Fruit fly (Drosophila melanogaster) whole organism, embryonic: ENCODE measurements around the gene CG8289.
A peak's percentile ranks its signal among the peaks of the same experiment; 100 is the strongest.

Experiments used
- Antp ChIP-seq: fragments of 200-800 bp; sonication (Bioruptor generic); optimal IDR thresholded peaks from 3 replicates; lab custom pipeline; 2016; ENCODE audit warnings: missing biosample characterization, missing genetic modification characterization
- Atf3 ChIP-seq: fragments of 200-800 bp; sonication (Bioruptor generic); optimal IDR thresholded peaks from 3 replicates; lab custom pipeline; 2016; ENCODE audit warnings: missing biosample characterization, missing genetic modification characterization
- Atf6 ChIP-seq: fragments of 200-800 bp; sonication (Bioruptor generic); IDR thresholded peaks from 2 replicates; pipeline ENCODE4 v1.3.6; 2022; ENCODE audit warnings: missing biosample characterization, missing genetic modification characterization
- Bgb ChIP-seq: fragments of 200-800 bp; sonication (Bioruptor generic); IDR thresholded peaks from 2 replicates; pipeline ENCODE4 v1.3.6; 2022; ENCODE audit warnings: missing biosample characterization, missing genetic modification characterization; ENCODE audit not compliant: partially characterized antibody
- CG10147 ChIP-seq: fragments of 200-800 bp; sonication (Bioruptor generic); optimal IDR thresholded peaks from 2 replicates; lab custom pipeline; 2019; ENCODE audit warnings: missing biosample characterization, mild to moderate bottlenecking, missing genetic modification characterization, moderate library complexity
- CG10267 ChIP-seq: fragments of 200-800 bp; sonication (Bioruptor generic); optimal IDR thresholded peaks from 2 replicates; lab custom pipeline; 2018; ENCODE audit warnings: missing biosample characterization, mild to moderate bottlenecking, missing genetic modification characterization, moderate library complexity
- CG10366 ChIP-seq: fragments of 200-800 bp; sonication (Bioruptor generic); IDR thresholded peaks from 2 replicates; pipeline ENCODE4 v1.3.6; 2022; ENCODE audit warnings: missing biosample characterization, missing genetic modification characterization
- CG10543 ChIP-seq: fragments of 200-800 bp; sonication (Bioruptor generic); optimal IDR thresholded peaks from 3 replicates; lab custom pipeline; 2017; ENCODE audit warnings: missing biosample characterization, mild to moderate bottlenecking, missing genetic modification characterization, moderate library complexity
- CG12219 ChIP-seq: fragments of 200-800 bp; sonication (Bioruptor generic); optimal IDR thresholded peaks from 3 replicates; lab custom pipeline; 2018; ENCODE audit warnings: missing biosample characterization, mild to moderate bottlenecking, missing genetic modification characterization
- CG12236 ChIP-seq: fragments of 200-800 bp; sonication (Bioruptor generic); optimal IDR thresholded peaks from 2 replicates; lab custom pipeline; 2016; ENCODE audit warnings: missing biosample characterization, missing genetic modification characterization
- CG12659 ChIP-seq: fragments of 200-800 bp; sonication (Bioruptor generic); optimal IDR thresholded peaks from 3 replicates; lab custom pipeline; 2017; ENCODE audit warnings: mild to moderate bottlenecking, missing biosample characterization, missing genetic modification reagents, missing genetic modification characterization
- CG12744 ChIP-seq: fragments of 200-800 bp; sonication (Bioruptor generic); optimal IDR thresholded peaks from 2 replicates; lab custom pipeline; 2016; ENCODE audit warnings: missing biosample characterization, missing genetic modification characterization
- CG13123 ChIP-seq: fragments of 200-800 bp; sonication (Bioruptor generic); optimal IDR thresholded peaks from 2 replicates; lab custom pipeline; 2016; ENCODE audit warnings: missing biosample characterization, missing genetic modification characterization
- CG13287 ChIP-seq: fragments of 200-800 bp; sonication (Bioruptor generic); IDR thresholded peaks from 2 replicates; pipeline ENCODE4 v1.3.6; 2022; ENCODE audit warnings: missing biosample characterization, missing genetic modification characterization; ENCODE audit not compliant: partially characterized antibody
- CG13424 ChIP-seq: fragments of 200-800 bp; sonication (Bioruptor generic); optimal IDR thresholded peaks from 2 replicates; lab custom pipeline; 2019; ENCODE audit warnings: missing biosample characterization, mild to moderate bottlenecking, missing genetic modification characterization, moderate library complexity
- CG14441 ChIP-seq: fragments of 200-800 bp; sonication (Bioruptor generic); IDR thresholded peaks from 2 replicates; pipeline ENCODE4 v1.3.6; 2022; ENCODE audit warnings: missing biosample characterization, missing genetic modification characterization
- CG14965 ChIP-seq: fragments of 200-800 bp; sonication (Bioruptor generic); optimal IDR thresholded peaks from 2 replicates; lab custom pipeline; 2016; ENCODE audit warnings: missing biosample characterization, missing genetic modification characterization, borderline replicate concordance
- CG15073 ChIP-seq: fragments of 200-800 bp; sonication (Bioruptor generic); optimal IDR thresholded peaks from 2 replicates; lab custom pipeline; 2016; ENCODE audit warnings: missing biosample characterization, missing genetic modification characterization
- CG1602 ChIP-seq: fragments of 200-800 bp; sonication (Bioruptor generic); optimal IDR thresholded peaks from 3 replicates; lab custom pipeline; 2016; ENCODE audit warnings: missing biosample characterization, missing genetic modification characterization
- CG30020 ChIP-seq: fragments of 200-800 bp; optimal IDR thresholded peaks from 2 replicates; lab custom pipeline; 2019; ENCODE audit warnings: missing biosample characterization, mild to moderate bottlenecking, missing genetic modification characterization, moderate library complexity
- CG32532 ChIP-seq: fragments of 200-800 bp; sonication (Bioruptor generic); IDR thresholded peaks from 2 replicates; pipeline ENCODE4 v1.3.6; 2022; ENCODE audit warnings: missing biosample characterization, missing genetic modification characterization
- CG34422 ChIP-seq: fragments of 200-800 bp; sonication (Bioruptor generic); IDR thresholded peaks from 3 replicates; pipeline ENCODE4 v1.3.6; 2022; ENCODE audit warnings: missing biosample characterization, missing genetic modification characterization
- CG42726 ChIP-seq: fragments of 200-800 bp; sonication (Bioruptor generic); IDR thresholded peaks from 2 replicates; pipeline ENCODE4 v1.3.6; 2022; ENCODE audit warnings: missing biosample characterization, missing genetic modification characterization; ENCODE audit not compliant: partially characterized antibody
- CG4820 ChIP-seq: fragments of 200-800 bp; sonication (Bioruptor generic); optimal IDR thresholded peaks from 3 replicates; lab custom pipeline; 2016; ENCODE audit warnings: missing biosample characterization, missing genetic modification characterization
- CG5953 ChIP-seq: fragments of 200-800 bp; sonication (Bioruptor generic); IDR thresholded peaks from 2 replicates; pipeline ENCODE4 v1.3.6; 2022; ENCODE audit warnings: missing biosample characterization, missing genetic modification characterization
- CG6765 ChIP-seq: fragments of 200-800 bp; sonication (Bioruptor generic); optimal IDR thresholded peaks from 3 replicates; lab custom pipeline; 2017; ENCODE audit warnings: missing biosample characterization, mild to moderate bottlenecking, missing genetic modification characterization
- CG6854 ChIP-seq: fragments of 200-800 bp; sonication (Bioruptor generic); optimal IDR thresholded peaks from 3 replicates; lab custom pipeline; 2017; ENCODE audit warnings: missing biosample characterization, mild to moderate bottlenecking, missing genetic modification characterization
- CG8478 ChIP-seq: fragments of >200 bp; optimal IDR thresholded peaks from 2 replicates; lab custom pipeline; 2018
- CG8765 ChIP-seq: fragments of 200-800 bp; sonication (Bioruptor generic); IDR thresholded peaks from 2 replicates; pipeline ENCODE4 v1.3.6; 2022; ENCODE audit warnings: missing biosample characterization, missing genetic modification characterization
- CG9215 ChIP-seq: fragments of 200-800 bp; sonication (Bioruptor generic); IDR thresholded peaks from 2 replicates; pipeline ENCODE4 v1.3.6; 2022; ENCODE audit warnings: missing biosample characterization, missing genetic modification characterization
- CG9817 ChIP-seq: fragments of 200-800 bp; sonication (Bioruptor generic); optimal IDR thresholded peaks from 2 replicates; lab custom pipeline; 2018; ENCODE audit warnings: missing biosample characterization, mild to moderate bottlenecking, missing genetic modification characterization, moderate library complexity
- Dref ChIP-seq: fragments of 200-800 bp; sonication (Bioruptor generic); IDR thresholded peaks from 2 replicates; pipeline ENCODE4 v1.3.6; 2022; ENCODE audit warnings: missing biosample characterization, missing genetic modification characterization
- Hmr ChIP-seq: fragments of 200-800 bp; sonication (Bioruptor generic); optimal IDR thresholded peaks from 3 replicates; lab custom pipeline; 2017; ENCODE audit warnings: mild to moderate bottlenecking, missing biosample characterization, missing genetic modification reagents, missing genetic modification characterization
- Oaz ChIP-seq: fragments of 200-800 bp; sonication (Bioruptor generic); IDR thresholded peaks from 2 replicates; pipeline ENCODE4 v1.3.6; 2022; ENCODE audit warnings: missing biosample characterization, missing genetic modification characterization
- Pdp1 ChIP-seq, 2 experiments: fragments of 200-800 bp; sonication (Bioruptor generic); optimal IDR thresholded peaks; 3 replicates each; lab custom pipeline; 2016; ENCODE audit warnings: missing biosample characterization in 2 of 2, missing genetic modification characterization in 2 of 2, mild to moderate bottlenecking in 1 of 2, moderate library complexity in 1 of 2
- Side ChIP-seq: fragments of 200-800 bp; sonication (Bioruptor generic); optimal IDR thresholded peaks from 2 replicates; lab custom pipeline; 2016; ENCODE audit warnings: missing biosample characterization, missing genetic modification characterization
- Sox100B ChIP-seq: fragments of 200-800 bp; sonication (Bioruptor generic); optimal IDR thresholded peaks from 3 replicates; lab custom pipeline; 2018; ENCODE audit warnings: missing biosample characterization, mild to moderate bottlenecking, missing genetic modification characterization
- YL-1 ChIP-seq: fragments of 200-800 bp; sonication (Bioruptor generic); optimal IDR thresholded peaks from 3 replicates; lab custom pipeline; 2017; ENCODE audit warnings: missing biosample characterization, mild to moderate bottlenecking, missing genetic modification characterization
- bcd ChIP-seq: fragments of 200-800 bp; sonication (Bioruptor generic); optimal IDR thresholded peaks from 2 replicates; lab custom pipeline; 2017; ENCODE audit warnings: missing biosample characterization, mild to moderate bottlenecking, missing genetic modification characterization
- ci ChIP-seq: fragments of 200-800 bp; sonication (Bioruptor generic); IDR thresholded peaks from 3 replicates; pipeline ENCODE4 v1.3.6; 2022; ENCODE audit warnings: missing biosample characterization, missing genetic modification characterization
- da ChIP-seq: fragments of 200-800 bp; sonication (Bioruptor generic); optimal IDR thresholded peaks from 2 replicates; lab custom pipeline; 2016; ENCODE audit warnings: missing biosample characterization, missing genetic modification characterization
- dmrt11E ChIP-seq: fragments of 200-800 bp; sonication (Bioruptor generic); optimal IDR thresholded peaks from 3 replicates; lab custom pipeline; 2018; ENCODE audit warnings: missing biosample characterization, mild to moderate bottlenecking, missing genetic modification characterization, moderate library complexity
- ewg ChIP-seq: fragments of 200-800 bp; sonication (Bioruptor generic); optimal IDR thresholded peaks from 3 replicates; lab custom pipeline; 2017; ENCODE audit warnings: mild to moderate bottlenecking, missing biosample characterization, missing genetic modification reagents, missing genetic modification characterization
- gsb ChIP-seq: fragments of 200-800 bp; sonication (Bioruptor generic); IDR thresholded peaks from 2 replicates; pipeline ENCODE4 v1.3.6; 2022; ENCODE audit warnings: missing biosample characterization, missing genetic modification characterization
- gsb-n ChIP-seq: fragments of 200-800 bp; sonication (Bioruptor generic); optimal IDR thresholded peaks from 3 replicates; lab custom pipeline; 2018; ENCODE audit warnings: missing biosample characterization, mild to moderate bottlenecking, missing genetic modification characterization
- kay ChIP-seq: fragments of 200-800 bp; sonication (Bioruptor generic); optimal IDR thresholded peaks from 2 replicates; lab custom pipeline; 2016; ENCODE audit warnings: missing biosample characterization, missing genetic modification characterization
- lbe ChIP-seq: fragments of 200-800 bp; sonication (Bioruptor generic); optimal IDR thresholded peaks from 2 replicates; lab custom pipeline; 2016; ENCODE audit warnings: missing biosample characterization, mild to moderate bottlenecking, missing genetic modification characterization
- nmo ChIP-seq: fragments of 200-800 bp; sonication (Bioruptor generic); optimal IDR thresholded peaks from 2 replicates; lab custom pipeline; 2018; ENCODE audit warnings: missing biosample characterization, mild to moderate bottlenecking, missing genetic modification characterization, moderate library complexity
- slbo ChIP-seq: fragments of 200-800 bp; sonication (Bioruptor generic); IDR thresholded peaks from 2 replicates; pipeline ENCODE4 v1.3.6; 2022; ENCODE audit warnings: missing biosample characterization, missing genetic modification characterization
- slp2 ChIP-seq: fragments of 200-800 bp; sonication (Bioruptor generic); optimal IDR thresholded peaks from 2 replicates; lab custom pipeline; 2016; ENCODE audit warnings: missing biosample characterization, missing genetic modification characterization
- z ChIP-seq: fragments of 200-800 bp; sonication (Bioruptor generic); IDR thresholded peaks from 3 replicates; pipeline ENCODE4 v1.3.6; 2022; ENCODE audit warnings: missing biosample characterization, missing genetic modification characterization

Gene CG8289

dm6 chrX:17624983-17625401, 10.9 kb downstream of the CG8289 start (continued):
- peak; percentile 71 for TF ChIP-seq gsb (GFP tag; lab: Robert Waterston, UW)
- TF ChIP-seq dmrt11E (tag; lab: Kevin White, UChicago): no peak
- TF ChIP-seq CG12236 (GFP tag; lab: Kevin White, UChicago): peak; percentile 65
- peak; percentile 74 for TF ChIP-seq ci (GFP tag; lab: Robert Waterston, UW)
- peak; percentile 60 for TF ChIP-seq gsb-n (tag; lab: Kevin White, UChicago)
- peak; percentile 2 for TF ChIP-seq CG14965 (GFP tag; lab: Kevin White, UChicago)
- TF ChIP-seq CG13287 (GFP tag; lab: Robert Waterston, UW): no peak
- TF ChIP-seq CG30020 (tag; lab: Kevin White, UChicago): peak; percentile 60
- TF ChIP-seq CG10366 (GFP tag; lab: Robert Waterston, UW): peak; percentile 81
- no peak for TF ChIP-seq Dref (GFP tag; lab: Robert Waterston, UW)
- peak; percentile 37 for TF ChIP-seq CG15073 (GFP tag; lab: Kevin White, UChicago)
- TF ChIP-seq kay: peak; percentile 72
- peak; percentile 74 for TF ChIP-seq Side (GFP tag; lab: Kevin White, UChicago)
- peak; percentile 77 for TF ChIP-seq CG14441 (GFP tag; lab: Robert Waterston, UW)
- peak; percentile 85 for TF ChIP-seq CG10543 (GFP tag; lab: Kevin White, UChicago)
- peak; percentile 87 for TF ChIP-seq CG10147 (GFP tag; lab: Kevin White, UChicago)
- peak; percentile 77 for TF ChIP-seq Oaz (GFP tag; lab: Robert Waterston, UW)
- peak; percentile 58 for TF ChIP-seq YL-1
- TF ChIP-seq CG13123 (GFP tag; lab: Kevin White, UChicago): peak; percentile 44
- peak; percentile 93 for TF ChIP-seq CG13424 (tag; lab: Kevin White, UChicago)
- TF ChIP-seq ewg (GFP tag; lab: Kevin White, UChicago): peak; percentile 67
- TF ChIP-seq CG12744 (GFP tag; lab: Kevin White, UChicago): peak; percentile 78
- peak; percentile 22 for TF ChIP-seq Atf3 (GFP tag; lab: Kevin White, UChicago)
- peak; percentile 75 for TF ChIP-seq slbo
- peak; percentile 91 for TF ChIP-seq Sox100B (GFP tag; lab: Kevin White, UChicago)
- TF ChIP-seq slp2 (GFP tag; lab: Kevin White, UChicago): peak; percentile 81
- TF ChIP-seq CG6854 (GFP tag; lab: Kevin White, UChicago): peak; percentile 91
- TF ChIP-seq CG5953 (GFP tag; lab: Robert Waterston, UW): peak; percentile 70; the same call in 1 of the 2 replicates
- no peak for TF ChIP-seq CG8478 (lab: Kevin White, UChicago)
- peak; percentile 90 for TF ChIP-seq Atf6 (GFP tag; lab: Robert Waterston, UW)
- TF ChIP-seq Antp (GFP tag; lab: Kevin White, UChicago): peak; percentile 73
- TF ChIP-seq CG6765: peak; percentile 89
- peak; percentile 65 to 79 for TF ChIP-seq Pdp1 (GFP tag; optimal IDR thresholded peaks at IDR 0.05; lab: Kevin White, UChicago)
- peak; percentile 83 for TF ChIP-seq CG32532 (GFP tag; lab: Robert Waterston, UW)
- peak; percentile 79 for TF ChIP-seq CG10267
- peak; percentile 89 for TF ChIP-seq CG9817 (tag; lab: Kevin White, UChicago)
- peak; percentile 82 for TF ChIP-seq lbe (GFP tag; lab: Kevin White, UChicago)
- peak; percentile 91 for TF ChIP-seq nmo (GFP tag; lab: Kevin White, UChicago)
- TF ChIP-seq CG8765 (GFP tag; lab: Robert Waterston, UW): peak; percentile 16; the same call in 1 of the 2 replicates
- TF ChIP-seq CG12219 (GFP tag; lab: Kevin White, UChicago): peak; percentile 93
- peak; percentile 62 for TF ChIP-seq da (GFP tag; lab: Kevin White, UChicago)
- TF ChIP-seq bcd (GFP tag; lab: Kevin White, UChicago): peak; percentile 85
- peak; percentile 69 for TF ChIP-seq CG4820 (GFP tag; lab: Kevin White, UChicago)
- TF ChIP-seq CG42726 (GFP tag; lab: Robert Waterston, UW): no peak
- peak; percentile 81; the same call in 2 of the 3 replicates for TF ChIP-seq CG34422 (GFP tag; lab: Robert Waterston, UW)
- TF ChIP-seq CG12659: peak; percentile 91
- TF ChIP-seq z (GFP tag; lab: Robert Waterston, UW): no peak
- TF ChIP-seq Bgb (GFP tag; lab: Robert Waterston, UW): no peak
- TF ChIP-seq CG9215: peak; percentile 62
- peak; percentile 60 for TF ChIP-seq CG1602 (GFP tag; lab: Kevin White, UChicago)
- TF ChIP-seq Hmr (GFP tag; lab: Kevin White, UChicago): peak; percentile 90
